Fruit fly (Drosophila melanogaster) whole organism, embryonic: ENCODE measurements around the gene CG34134.

Experiments used
- Awh ChIP-seq: fragments of 200-800 bp; sonication (Bioruptor generic); IDR thresholded peaks from 2 replicates; pipeline ENCODE4, ENCODE4 v1.3.6; 2022; ENCODE audit warnings: missing biosample characterization, missing genetic modification characterization
- BtbVII ChIP-seq: fragments of 200-800 bp; sonication (Bioruptor generic); optimal IDR thresholded peaks from 3 replicates; lab custom pipeline; 2017; ENCODE audit warnings: missing biosample characterization, mild to moderate bottlenecking, missing genetic modification characterization
- CG11093 ChIP-seq: fragments of 200-800 bp; sonication (Bioruptor generic); IDR thresholded peaks from 3 replicates; pipeline ENCODE4 v1.3.6; 2022; ENCODE audit warnings: missing biosample characterization, missing genetic modification characterization
- CG11456 ChIP-seq: fragments of 200-800 bp; sonication (Bioruptor generic); IDR thresholded peaks from 3 replicates; pipeline ENCODE4 v1.3.6; 2022; ENCODE audit warnings: missing biosample characterization, missing genetic modification characterization
- CG12744 ChIP-seq: fragments of 200-800 bp; sonication (Bioruptor generic); optimal IDR thresholded peaks from 2 replicates; lab custom pipeline; 2016; ENCODE audit warnings: missing biosample characterization, missing genetic modification characterization
- CG12942 ChIP-seq: fragments of 200-800 bp; sonication (Bioruptor generic); optimal IDR thresholded peaks from 3 replicates; lab custom pipeline; 2016; ENCODE audit warnings: missing biosample characterization, missing genetic modification characterization
- CG1832 ChIP-seq: fragments of 200-800 bp; sonication (Bioruptor generic); optimal IDR thresholded peaks from 2 replicates; lab custom pipeline; 2017; ENCODE audit warnings: missing biosample characterization, mild to moderate bottlenecking, missing genetic modification characterization, inconsistent platforms
- CG2120 ChIP-seq: fragments of 200-800 bp; sonication (Bioruptor generic); optimal IDR thresholded peaks from 3 replicates; lab custom pipeline; 2016; ENCODE audit warnings: missing biosample characterization, missing genetic modification characterization
- CG31224 ChIP-seq: fragments of 200-800 bp; sonication (Bioruptor generic); IDR thresholded peaks from 2 replicates; pipeline ENCODE4 v1.3.6; 2022; ENCODE audit warnings: missing biosample characterization, missing genetic modification characterization
- CG3847 ChIP-seq: fragments of 200-800 bp; sonication (Bioruptor generic); IDR thresholded peaks from 2 replicates; pipeline ENCODE4 v1.3.6; 2022; ENCODE audit warnings: missing biosample characterization, missing genetic modification characterization
- CG4328 ChIP-seq: fragments of 200-800 bp; sonication (Bioruptor generic); optimal IDR thresholded peaks from 3 replicates; lab custom pipeline; 2017; ENCODE audit warnings: missing biosample characterization, missing genetic modification reagents, missing genetic modification characterization
- CG4730 ChIP-seq: fragments of 200-800 bp; sonication (Bioruptor generic); IDR thresholded peaks from 2 replicates; pipeline ENCODE4 v1.3.6; 2022; ENCODE audit warnings: missing biosample characterization, missing genetic modification characterization
- CG4854 ChIP-seq: fragments of 200-800 bp; sonication (Bioruptor generic); optimal IDR thresholded peaks from 2 replicates; lab custom pipeline; 2016; ENCODE audit warnings: missing biosample characterization, missing genetic modification characterization, inconsistent platforms
- CG8924 ChIP-seq: fragments of 200-800 bp; optimal IDR thresholded peaks from 3 replicates; lab custom pipeline; 2019; ENCODE audit warnings: missing biosample characterization, mild to moderate bottlenecking, missing genetic modification characterization, moderate library complexity
- CTCF ChIP-seq: fragments of 200-800 bp; sonication (Bioruptor generic); optimal IDR thresholded peaks from 2 replicates; lab custom pipeline; 2017; ENCODE audit warnings: missing biosample characterization, mild to moderate bottlenecking, missing genetic modification characterization, moderate library complexity
- Camta ChIP-seq: fragments of 200-800 bp; sonication (Bioruptor generic); optimal IDR thresholded peaks from 2 replicates; lab custom pipeline; 2016; ENCODE audit warnings: missing biosample characterization, missing genetic modification characterization
- Chrac-16 ChIP-seq: fragments of 200-800 bp; sonication (Bioruptor generic); optimal IDR thresholded peaks from 3 replicates; lab custom pipeline; 2016; ENCODE audit warnings: missing biosample characterization, missing genetic modification characterization
- CoRest ChIP-seq: fragments of 200-800 bp; sonication (Bioruptor generic); optimal IDR thresholded peaks from 3 replicates; lab custom pipeline; 2018; ENCODE audit warnings: missing biosample characterization, mild to moderate bottlenecking, missing genetic modification characterization, moderate library complexity
- Dfd ChIP-seq, 2 experiments: fragments of >200 bp; optimal IDR thresholded peaks; 2 replicates each; lab custom pipeline; 2017; ENCODE audit warnings: missing biosample characterization in 2 of 2, missing genetic modification characterization in 2 of 2
- Dip3 ChIP-seq: fragments of 200-800 bp; sonication (Bioruptor generic); optimal IDR thresholded peaks from 3 replicates; lab custom pipeline; 2016; ENCODE audit warnings: missing biosample characterization, missing genetic modification characterization
- Drgx ChIP-seq: fragments of 200-800 bp; sonication (Bioruptor generic); IDR thresholded peaks from 2 replicates; pipeline ENCODE4 v1.3.6; 2022; ENCODE audit warnings: missing biosample characterization, missing genetic modification characterization
- ERR ChIP-seq: fragments of 200-800 bp; sonication (Bioruptor generic); optimal IDR thresholded peaks from 2 replicates; lab custom pipeline; 2016; ENCODE audit warnings: missing biosample characterization, missing genetic modification characterization
- HLH54F ChIP-seq: fragments of 200-800 bp; sonication (Bioruptor generic); optimal IDR thresholded peaks from 3 replicates; lab custom pipeline; 2016; ENCODE audit warnings: missing biosample characterization, missing genetic modification characterization
- Hand ChIP-seq: fragments of 200-800 bp; sonication (Bioruptor generic); optimal IDR thresholded peaks from 2 replicates; lab custom pipeline; 2017; ENCODE audit warnings: mild to moderate bottlenecking, missing biosample characterization, missing genetic modification reagents, missing genetic modification characterization
- HmgZ ChIP-seq: fragments of 200-800 bp; sonication (Bioruptor generic); optimal IDR thresholded peaks from 2 replicates; lab custom pipeline; 2018; ENCODE audit warnings: missing biosample characterization, mild to moderate bottlenecking, missing genetic modification characterization
- Hr51 ChIP-seq, 2 experiments: fragments of 200-800 bp; sonication (Bioruptor generic); optimal IDR thresholded peaks; 2 replicates in 1 of 2; 3 replicates in 1 of 2; lab custom pipeline; 2016 to 2018; ENCODE audit warnings: missing biosample characterization in 2 of 2, missing genetic modification characterization in 2 of 2, mild to moderate bottlenecking in 1 of 2, moderate library complexity in 1 of 2
- Mad ChIP-seq: fragments of 200-800 bp; sonication (Bioruptor generic); optimal IDR thresholded peaks from 2 replicates; lab custom pipeline; 2016; ENCODE audit warnings: missing biosample characterization, missing genetic modification characterization
- Meics ChIP-seq: fragments of 200-800 bp; sonication (Bioruptor generic); optimal IDR thresholded peaks from 2 replicates; lab custom pipeline; 2017; ENCODE audit warnings: missing biosample characterization, mild to moderate bottlenecking, missing genetic modification characterization
- Oli ChIP-seq: fragments of 200-800 bp; sonication (Bioruptor generic); optimal IDR thresholded peaks from 2 replicates; lab custom pipeline; 2018; ENCODE audit warnings: missing biosample characterization, mild to moderate bottlenecking, missing genetic modification characterization, moderate library complexity
- bbx ChIP-seq: fragments of 200-800 bp; sonication (Bioruptor generic); IDR thresholded peaks from 2 replicates; pipeline ENCODE4 v1.3.6; 2022; ENCODE audit warnings: missing biosample characterization, missing genetic modification characterization; ENCODE audit not compliant: partially characterized antibody
- bcd ChIP-seq: fragments of 200-800 bp; sonication (Bioruptor generic); optimal IDR thresholded peaks from 2 replicates; lab custom pipeline; 2017; ENCODE audit warnings: missing biosample characterization, mild to moderate bottlenecking, missing genetic modification characterization
- cas ChIP-seq: fragments of 200-800 bp; sonication (Bioruptor generic); IDR thresholded peaks from 2 replicates; pipeline ENCODE4 v1.3.6; 2022; ENCODE audit warnings: missing biosample characterization, missing genetic modification characterization
- chinmo ChIP-seq: fragments of 200-800 bp; sonication (Bioruptor generic); IDR thresholded peaks from 4 replicates; pipeline ENCODE4 v1.3.6; 2022; ENCODE audit warnings: missing biosample characterization, missing genetic modification characterization; ENCODE audit not compliant: partially characterized antibody
- da ChIP-seq: fragments of 200-800 bp; sonication (Bioruptor generic); optimal IDR thresholded peaks from 2 replicates; lab custom pipeline; 2016; ENCODE audit warnings: missing biosample characterization, missing genetic modification characterization
- dm ChIP-seq: fragments of 200-800 bp; sonication (Bioruptor generic); optimal IDR thresholded peaks from 3 replicates; lab custom pipeline; 2016; ENCODE audit warnings: missing biosample characterization, missing genetic modification characterization
- emc ChIP-seq: fragments of 200-800 bp; sonication (Bioruptor generic); optimal IDR thresholded peaks from 2 replicates; lab custom pipeline; 2016; ENCODE audit warnings: missing biosample characterization, missing genetic modification characterization
- en ChIP-seq: fragments of 200-800 bp; sonication (Bioruptor generic); optimal IDR thresholded peaks from 2 replicates; lab custom pipeline; 2016; ENCODE audit warnings: missing biosample characterization, missing genetic modification characterization
- fru ChIP-seq: fragments of >200 bp; optimal IDR thresholded peaks from 2 replicates; lab custom pipeline; 2017
- gfzf ChIP-seq: fragments of 200-800 bp; sonication (Bioruptor generic); optimal IDR thresholded peaks from 2 replicates; lab custom pipeline; 2016; ENCODE audit warnings: missing biosample characterization, mild to moderate bottlenecking, missing genetic modification characterization, moderate library complexity
- grau ChIP-seq: fragments of 200-800 bp; optimal IDR thresholded peaks from 3 replicates; lab custom pipeline; 2019; ENCODE audit warnings: missing biosample characterization, mild to moderate bottlenecking, missing genetic modification characterization, moderate library complexity
- gt ChIP-seq: fragments of 200-800 bp; sonication (Bioruptor generic); IDR thresholded peaks from 2 replicates; pipeline ENCODE4 v1.3.6; 2022; ENCODE audit warnings: missing biosample characterization, missing genetic modification characterization
- h ChIP-seq: fragments of >200 bp; optimal IDR thresholded peaks from 2 replicates; lab custom pipeline; 2017
- ham ChIP-seq: fragments of 200-800 bp; sonication (Bioruptor generic); IDR thresholded peaks from 2 replicates; pipeline ENCODE4 v1.3.6; 2022; ENCODE audit warnings: missing biosample characterization, missing genetic modification characterization
- kay ChIP-seq: fragments of 200-800 bp; sonication (Bioruptor generic); optimal IDR thresholded peaks from 2 replicates; lab custom pipeline; 2016; ENCODE audit warnings: missing biosample characterization, missing genetic modification characterization
- klu ChIP-seq: fragments of 200-800 bp; sonication (Bioruptor generic); IDR thresholded peaks from 2 replicates; pipeline ENCODE4 v1.3.6; 2022; ENCODE audit warnings: missing biosample characterization, missing genetic modification characterization
- knrl ChIP-seq: fragments of 200-800 bp; sonication (Bioruptor generic); IDR thresholded peaks from 3 replicates; pipeline ENCODE4 v1.3.6; 2022; ENCODE audit warnings: missing biosample characterization, missing genetic modification characterization; ENCODE audit not compliant: partially characterized antibody
- mirr ChIP-seq: fragments of 200-800 bp; sonication (Bioruptor generic); optimal IDR thresholded peaks from 3 replicates; lab custom pipeline; 2018; ENCODE audit warnings: missing biosample characterization, mild to moderate bottlenecking, missing genetic modification characterization
- pfk ChIP-seq: fragments of 200-800 bp; sonication (Bioruptor generic); optimal IDR thresholded peaks from 2 replicates; lab custom pipeline; 2018; ENCODE audit warnings: missing biosample characterization, mild to moderate bottlenecking, missing genetic modification characterization, moderate library complexity
- pita ChIP-seq: fragments of 200-800 bp; sonication (Bioruptor generic); optimal IDR thresholded peaks from 2 replicates; lab custom pipeline; 2017; ENCODE audit warnings: missing biosample characterization, mild to moderate bottlenecking, missing genetic modification characterization
- pzg ChIP-seq: fragments of 200-800 bp; sonication (Bioruptor generic); optimal IDR thresholded peaks from 3 replicates; lab custom pipeline; 2018; ENCODE audit warnings: missing biosample characterization, mild to moderate bottlenecking, missing genetic modification characterization, moderate library complexity
- repo ChIP-seq: fragments of 200-800 bp; sonication (Bioruptor generic); optimal IDR thresholded peaks from 2 replicates; lab custom pipeline; 2016; ENCODE audit warnings: missing biosample characterization, missing genetic modification characterization
- sc ChIP-seq, 3 experiments: fragments of >200 bp in 2 of 3; fragments of 200-800 bp in 1 of 3; sonication (Bioruptor generic) in 1 of 3; optimal IDR thresholded peaks; 2 replicates in 2 of 3; 3 replicates in 1 of 3; lab custom pipeline; 2017; ENCODE audit warnings: mild to moderate bottlenecking in 1 of 3, missing biosample characterization in 1 of 3, missing genetic modification characterization in 1 of 3, missing genetic modification reagents in 1 of 3
- wor ChIP-seq: fragments of 200-800 bp; sonication (Bioruptor generic); IDR thresholded peaks from 2 replicates; pipeline ENCODE4 v1.3.6; 2022; ENCODE audit warnings: missing biosample characterization, missing genetic modification characterization

Gene CG34134

dm6 chr2L:8164219-8164618 is 26.4 kb downstream of the CG34134 start (continued):
- no peak for TF ChIP-seq gfzf (GFP tag; lab: Kevin White, UChicago)
- no peak for TF ChIP-seq HLH54F
- no peak for TF ChIP-seq fru (lab: Kevin White, UChicago)
- TF ChIP-seq Chrac-16 (GFP tag; lab: Kevin White, UChicago), result no peak
- no peak for TF ChIP-seq sc (optimal IDR thresholded peaks at IDR 0.05; lab: Kevin White, UChicago)
- TF ChIP-seq sc (GFP tag; optimal IDR thresholded peaks at IDR 0.05; lab: Kevin White, UChicago), result peak; percentile 92
- no peak for TF ChIP-seq bbx (GFP tag; lab: Robert Waterston, UW)
- no peak for TF ChIP-seq pzg
- TF ChIP-seq CG12942 (GFP tag; lab: Kevin White, UChicago), result peak; percentile 75
- TF ChIP-seq Meics (GFP tag; lab: Kevin White, UChicago), result peak; percentile 46
- no peak for TF ChIP-seq Drgx (GFP tag; lab: Robert Waterston, UW)
- TF ChIP-seq pita, result no peak
- peak; percentile 39 for TF ChIP-seq mirr (GFP tag; lab: Kevin White, UChicago)
- no peak for TF ChIP-seq Dfd (GFP tag; optimal IDR thresholded peaks at IDR 0.05; lab: Kevin White, UChicago)
- no peak for TF ChIP-seq CG4730
- TF ChIP-seq emc, result no peak
- TF ChIP-seq ham (GFP tag; lab: Robert Waterston, UW), result no peak
- TF ChIP-seq Mad, result peak; percentile 62
- TF ChIP-seq gt (GFP tag; lab: Robert Waterston, UW), result 0 out of 2 replicates have a peak, but pooled peaks have one; percentile 11
- TF ChIP-seq HmgZ (tag; lab: Kevin White, UChicago), result peak; percentile 52
- no peak for TF ChIP-seq CG3847 (GFP tag; lab: Robert Waterston, UW)
- no peak for TF ChIP-seq Dip3 (GFP tag; lab: Kevin White, UChicago)
- TF ChIP-seq chinmo (GFP tag; lab: Robert Waterston, UW), result no peak
- TF ChIP-seq CG4854 (GFP tag; lab: Kevin White, UChicago), result peak; percentile 72
- TF ChIP-seq repo, result no peak
- peak; percentile 36 to 49 for TF ChIP-seq Hr51 (GFP tag; optimal IDR thresholded peaks at IDR 0.05; lab: Kevin White, UChicago)
- TF ChIP-seq Camta (GFP tag; lab: Kevin White, UChicago), result peak; percentile 78
- peak; percentile 50 for TF ChIP-seq CG4328 (GFP tag; lab: Kevin White, UChicago)
- no peak for TF ChIP-seq wor (GFP tag; lab: Robert Waterston, UW)
- TF ChIP-seq BtbVII (GFP tag; lab: Kevin White, UChicago), result peak; percentile 85
- peak; percentile 74 for TF ChIP-seq CG8924 (tag; lab: Kevin White, UChicago)
- TF ChIP-seq cas (GFP tag; lab: Robert Waterston, UW), result no peak
- TF ChIP-seq klu (GFP tag; lab: Robert Waterston, UW), result no peak
- TF ChIP-seq grau (tag; lab: Kevin White, UChicago), result peak; percentile 48
- TF ChIP-seq en (GFP tag; lab: Kevin White, UChicago), result peak; percentile 76
- peak; percentile 58 for TF ChIP-seq Oli
- peak; percentile 39 for TF ChIP-seq dm (GFP tag; lab: Kevin White, UChicago)
- peak; percentile 7 for TF ChIP-seq ERR (GFP tag; lab: Kevin White, UChicago)
- peak; percentile 79 for TF ChIP-seq kay (GFP tag; lab: Kevin White, UChicago)
- TF ChIP-seq Hand (GFP tag; lab: Kevin White, UChicago), result no peak
- no peak for TF ChIP-seq da (GFP tag; lab: Kevin White, UChicago)
- TF ChIP-seq Awh (GFP tag; lab: Robert Waterston, UW), result peak; percentile 94
- peak; percentile 17 for TF ChIP-seq CG2120 (GFP tag; lab: Kevin White, UChicago)
- peak; percentile 68 for TF ChIP-seq pfk (GFP tag; lab: Kevin White, UChicago)
- no peak for TF ChIP-seq knrl (GFP tag; lab: Robert Waterston, UW)
- no peak for TF ChIP-seq CG31224 (GFP tag; lab: Robert Waterston, UW)
- peak; percentile 40 for TF ChIP-seq CTCF (GFP tag; lab: Kevin White, UChicago)
- peak; percentile 66 for TF ChIP-seq CG12744 (GFP tag; lab: Kevin White, UChicago)
- TF ChIP-seq CG1832 (GFP tag; lab: Kevin White, UChicago), result no peak
- TF ChIP-seq CoRest (tag; lab: Kevin White, UChicago), result peak; percentile 73
- TF ChIP-seq CG11456, result no peak
- TF ChIP-seq h, result no peak
- TF ChIP-seq CG11093 (GFP tag; lab: Robert Waterston, UW), result no peak; the same call in 2 of the 3 replicates
- TF ChIP-seq bcd (GFP tag; lab: Kevin White, UChicago), result peak; percentile 75
